Worm (Caenorhabditis elegans): ENCODE results near the gene Y111B2A.21.

DNA sequence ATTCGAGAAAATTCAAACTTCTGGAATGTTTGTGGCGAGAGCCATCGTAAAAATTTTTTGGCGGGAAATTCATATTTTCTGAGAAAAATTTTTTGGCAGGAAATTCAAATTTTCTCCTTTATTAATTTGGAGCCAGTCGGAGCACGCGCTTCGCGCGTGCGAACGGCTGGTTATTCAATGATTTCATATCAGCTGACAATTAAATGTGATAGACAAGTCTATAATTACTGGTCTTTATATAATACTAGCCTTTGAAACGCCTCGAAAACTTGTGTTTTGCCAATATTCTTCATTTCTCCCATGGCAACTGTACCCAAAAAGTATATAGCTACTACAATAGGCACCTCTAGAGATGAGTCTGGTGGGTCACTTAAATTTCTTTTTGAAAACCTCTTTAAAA, 8.8 kb downstream of the Y111B2A.21 start, which contains the start of gene srw-10:
- TF ChIP-seq dao-5 (tag; optimal IDR thresholded peaks at IDR 0.05) (no peak), him-1 (tag; optimal IDR thresholded peaks at IDR 0.05) (no peak), W03F9.2 (tag; optimal IDR thresholded peaks at IDR 0.05) (no peak)

All from whole organism, L4/young adult.